Fruit fly (Drosophila melanogaster) whole organism: ENCODE measurements around the gene Octbeta2R.

ENCODE experiments used
- CG8478 ChIP-seq: fragments of >200 bp; optimal IDR thresholded peaks from 2 replicates; lab custom pipeline; 2018; ENCODE audit warnings: inconsistent platforms
- EcR ChIP-seq, 2 experiments: fragments of >200 bp; optimal IDR thresholded peaks; 2 replicates each; lab custom pipeline; 2017; ENCODE audit warnings: missing biosample characterization in 2 of 2, missing genetic modification characterization in 2 of 2, missing genetic modification reagents in 2 of 2
- usp ChIP-seq: fragments of >200 bp; optimal IDR thresholded peaks from 2 replicates; lab custom pipeline; 2017; ENCODE audit warnings: missing biosample characterization, missing genetic modification characterization, mixed read lengths

- TF ChIP-seq usp (GFP tag; lab: Kevin White, UChicago) (no peak), CG8478 (no peak), EcR (GFP tag; optimal IDR thresholded peaks at IDR 0.05; lab: Kevin White, UChicago) (no peak)
These were observed 328 bp upstream of the Octbeta2R start for dm6 chr3R:12595890-12596215.
